Fruit fly (Drosophila melanogaster): ENCODE measurements around the gene CG32277.

Gene CG32277

DNA sequence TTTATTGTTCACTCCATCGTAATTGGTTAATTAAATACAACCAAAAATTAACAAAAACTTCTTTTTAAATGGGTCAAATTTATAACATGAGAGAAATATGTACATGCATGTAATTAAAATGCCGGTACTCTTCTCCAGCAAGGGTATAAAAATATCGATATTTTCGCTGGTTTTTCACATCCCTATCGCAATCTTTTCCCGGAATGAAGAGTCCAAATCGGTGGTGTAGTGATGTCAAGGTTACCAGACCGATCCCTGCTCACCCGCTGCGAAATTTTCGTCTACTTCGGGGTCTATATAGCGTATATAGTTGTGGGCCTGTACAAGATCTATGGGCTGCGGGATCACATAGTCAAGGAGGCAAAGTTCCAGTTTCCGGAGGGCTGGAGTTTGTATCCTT, 43.3 kb downstream of the CG32277 start, which contains the start of gene rasp:
rasp (plus strand) TSS at position 213 of the 400 bp plus-strand sequence.
- TF ChIP-seq Hr78 (GFP tag; optimal IDR thresholded peaks at IDR 0.05) (no peak), Rel (GFP tag; optimal IDR thresholded peaks at IDR 0.05) (no peak), Rel (tag; optimal IDR thresholded peaks at IDR 0.05) (peak; percentile 59)

DNA sequence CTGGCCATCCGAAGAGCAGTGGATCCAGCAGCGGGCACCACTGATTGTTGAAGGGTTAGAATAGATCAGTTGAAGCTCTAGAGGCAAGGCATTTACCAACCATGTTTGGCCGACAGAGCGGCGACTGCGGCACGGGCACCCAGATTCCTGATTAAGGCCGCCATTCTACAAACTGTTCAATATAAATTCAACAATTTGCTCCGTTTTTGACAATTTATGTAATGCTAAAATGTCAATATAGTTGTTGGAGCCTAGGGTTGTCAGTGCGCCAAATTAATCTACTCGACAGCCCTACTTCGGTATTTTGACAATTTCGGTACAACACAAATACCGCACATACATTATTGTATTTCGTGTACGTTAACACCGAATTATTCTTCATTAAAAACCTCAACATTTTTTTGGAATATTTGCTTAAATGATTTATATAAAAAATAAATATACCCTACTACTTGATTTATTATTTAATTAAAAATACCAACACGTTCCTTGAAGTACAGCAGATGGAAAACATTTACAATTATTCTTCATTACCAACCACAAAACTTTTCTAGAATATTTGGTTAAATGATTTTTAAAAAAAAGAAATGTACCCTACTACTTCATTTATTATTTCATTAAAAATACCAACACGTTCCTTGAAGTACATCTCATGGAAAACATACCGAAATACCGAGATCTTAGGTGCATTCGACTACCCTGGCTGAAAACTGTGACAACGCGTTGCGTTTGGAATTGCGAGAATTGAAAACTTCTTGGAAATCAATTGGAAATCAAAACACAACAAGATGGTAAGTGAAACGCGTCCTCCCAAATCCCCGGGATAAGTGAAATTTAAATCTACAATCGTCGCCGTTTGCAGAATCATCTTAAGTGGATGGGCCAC, 45.7 kb downstream of the CG32277 start, which contains the start of the genes ND-30 and CG15812:
ND-30 (minus strand) TSS at position 270 of the 886 bp plus-strand sequence.
CG15812 (plus strand) TSS at position 683 of the 886 bp plus-strand sequence.
- TF ChIP-seq Hr83 (GFP tag; optimal IDR thresholded peaks at IDR 0.05; ENCODE audit: poor library complexity, severe bottlenecking), result peak; percentile 5
- TF ChIP-seq Sp1 (GFP tag; optimal IDR thresholded peaks at IDR 0.05), result no peak
- TF ChIP-seq psq (GFP tag; optimal IDR thresholded peaks at IDR 0.05), result peak; percentile 22
- TF ChIP-seq foxo (GFP tag; optimal IDR thresholded peaks at IDR 0.05), result peak in 1 of 2 experiments; percentile 21

- no peak for TF ChIP-seq Abd-B (GFP tag; optimal IDR thresholded peaks at IDR 0.05)
- no peak for TF ChIP-seq brk (GFP tag; optimal IDR thresholded peaks at IDR 0.05)
Observed at dm6 chr3L:3157651-3158050, 47.6 kb downstream of the CG32277 start.

Data from whole organism, wandering third instar larva.